Worm (Caenorhabditis elegans): ENCODE data around the gene fbxa-60.

DNA sequence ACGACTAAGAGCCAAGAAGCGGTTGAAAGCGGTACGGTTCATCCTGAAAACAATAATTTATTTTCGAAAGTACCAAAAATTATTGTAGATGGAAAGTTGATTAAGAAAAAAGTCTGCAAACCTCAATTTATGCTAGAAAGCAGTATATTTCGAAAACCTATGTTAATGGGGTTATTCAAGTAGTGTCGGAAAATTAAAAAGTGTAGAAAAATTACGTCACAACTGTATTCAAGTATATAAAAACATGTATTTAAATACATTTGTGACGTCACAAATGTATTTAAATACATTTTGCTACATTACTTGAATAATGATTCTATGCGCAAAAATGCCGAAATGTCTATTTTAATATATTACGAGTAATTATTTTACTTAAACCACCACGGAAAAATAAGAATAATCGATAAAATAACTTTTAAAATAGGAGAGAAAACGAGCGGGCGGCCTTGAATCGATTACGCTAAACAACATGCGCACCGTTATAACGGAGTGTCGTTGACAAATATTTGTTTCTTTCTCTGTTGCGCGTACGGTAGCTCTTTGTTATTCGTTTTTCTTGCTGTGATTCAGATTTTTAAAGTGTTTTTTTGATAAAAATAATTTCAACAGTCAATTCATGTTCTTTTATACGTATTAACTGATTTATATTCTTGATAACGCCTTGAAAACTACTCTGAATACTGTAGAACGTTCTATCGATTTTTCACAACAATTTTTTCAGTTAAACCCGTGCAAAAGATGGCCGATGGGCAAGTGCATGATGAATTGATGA lies 35.4 kb downstream of the fbxa-60 start, which contains the start of the genes F23H11.5 and bra-2:
- TF ChIP-seq eyg-1 (tag; optimal IDR thresholded peaks at IDR 0.05), result no peak
- no peak for TF ChIP-seq pqm-1 (tag; optimal IDR thresholded peaks at IDR 0.05)
- TF ChIP-seq fkh-10 (GFP tag; optimal IDR thresholded peaks at IDR 0.05), result no peak
- TF ChIP-seq ama-1 (optimal IDR thresholded peaks at IDR 0.05), result no peak
- no peak for TF ChIP-seq nhr-11 (tag; optimal IDR thresholded peaks at IDR 0.05)
- TF ChIP-seq ceh-22 (tag; optimal IDR thresholded peaks at IDR 0.05), result no peak
- TF ChIP-seq mec-3 (tag; optimal IDR thresholded peaks at IDR 0.05; ENCODE audit: borderline replicate concordance), result no peak
- TF ChIP-seq sox-2 (GFP tag; IDR thresholded peaks at IDR 0.05), result no peak

Measured in whole organism, late embryonic.